Worm (Caenorhabditis elegans): ENCODE results near the gene F32A5.4.

ce11 chrII:7195541-7195940, 33.4 kb upstream of the F32A5.4 start, which contains the start of gene acdh-12:
- TF ChIP-seq ztf-11 (tag; optimal IDR thresholded peaks at IDR 0.05) (no peak), ama-1 (optimal IDR thresholded peaks at IDR 0.05) (no peak), nhr-77 (tag; optimal IDR thresholded peaks at IDR 0.05) (no peak), lin-15B (tag; optimal IDR thresholded peaks at IDR 0.05) (no peak), lin-39 (tag; optimal IDR thresholded peaks at IDR 0.05) (no peak), nhr-12 (tag; optimal IDR thresholded peaks at IDR 0.05) (no peak), fkh-10 (GFP tag; optimal IDR thresholded peaks at IDR 0.05) (no peak), elt-2 (tag; optimal IDR thresholded peaks at IDR 0.05) (no peak), mdl-1 (tag; optimal IDR thresholded peaks at IDR 0.05) (no peak), daf-12 (tag; optimal IDR thresholded peaks at IDR 0.05) (no peak), nhr-237 (tag; optimal IDR thresholded peaks at IDR 0.05) (no peak), egl-27 (tag; optimal IDR thresholded peaks at IDR 0.05) (no peak), ztf-4 (tag; optimal IDR thresholded peaks at IDR 0.05) (no peak)
